Fruit fly (Drosophila melanogaster): ENCODE data around the gene Idgf2.

Idgf2 gene

DNA sequence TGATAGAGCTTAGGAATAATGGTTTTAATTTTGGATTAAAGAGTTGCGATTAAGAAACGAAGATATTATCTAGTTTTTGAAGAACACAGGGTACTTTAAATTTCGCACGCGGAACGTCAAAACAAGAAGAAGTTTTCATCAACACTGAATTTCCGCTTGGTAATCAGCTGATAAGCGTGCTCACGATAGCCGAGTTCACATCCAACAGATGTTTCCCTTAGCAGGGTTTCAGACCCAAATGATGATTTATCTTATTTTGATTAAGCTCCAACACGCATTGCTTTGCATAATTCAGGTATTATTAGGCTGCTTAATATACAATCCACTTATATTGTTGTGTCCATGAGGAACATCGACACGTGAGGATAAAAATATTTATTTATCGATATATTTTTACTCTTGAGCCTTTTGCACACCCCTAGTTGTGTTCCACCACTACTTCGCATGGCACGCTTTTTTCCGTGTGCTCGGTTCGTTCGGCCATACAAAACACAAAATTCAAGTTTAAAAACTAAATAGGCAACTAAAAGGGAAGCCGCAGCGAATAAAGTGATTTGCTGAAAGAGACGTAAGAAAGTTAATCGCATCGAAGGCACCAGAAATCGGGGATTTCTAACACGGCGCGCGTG is 44.1 kb downstream of the Idgf2 start, which contains the start of gene Tpr2 (continued):
- peak; percentile 54 for TF ChIP-seq HLH54F (GFP tag; optimal IDR thresholded peaks at IDR 0.05)
- TF ChIP-seq NC2α (GFP tag; optimal IDR thresholded peaks at IDR 0.05) = no peak
- TF ChIP-seq Gug (GFP tag; IDR thresholded peaks at IDR 0.05) = no peak
- TF ChIP-seq gcm (GFP tag; optimal IDR thresholded peaks at IDR 0.05) = peak; percentile 22
- peak; percentile 76 for TF ChIP-seq run (tag; optimal IDR thresholded peaks at IDR 0.05)
- 0 out of 3 replicates have a peak, but pooled peaks have one; percentile 32 for TF ChIP-seq ase (GFP tag; IDR thresholded peaks at IDR 0.05)
- TF ChIP-seq CG6254 (GFP tag; optimal IDR thresholded peaks at IDR 0.05) = peak; percentile 11
- peak; percentile 89 for TF ChIP-seq sens (GFP tag)
- 0 out of 4 replicates have a peak, but pooled peaks have one; percentile 52 for TF ChIP-seq chinmo (GFP tag; IDR thresholded peaks at IDR 0.05; ENCODE audit: partially characterized antibody)
- peak; percentile 60 for TF ChIP-seq CG10209 (GFP tag; optimal IDR thresholded peaks at IDR 0.05)
- TF ChIP-seq Rfx (GFP tag; IDR thresholded peaks at IDR 0.05) = peak; percentile 68
- TF ChIP-seq br (optimal IDR thresholded peaks at IDR 0.05) = no peak
- TF ChIP-seq bigmax (GFP tag; optimal IDR thresholded peaks at IDR 0.05) = no peak
- TF ChIP-seq ERR (GFP tag; optimal IDR thresholded peaks at IDR 0.05) = peak; percentile 33
- no peak for TF ChIP-seq ham (GFP tag; IDR thresholded peaks at IDR 0.05)
- no peak for TF ChIP-seq CG1832 (GFP tag; optimal IDR thresholded peaks at IDR 0.05)
- TF ChIP-seq Dp (GFP tag; optimal IDR thresholded peaks at IDR 0.05) = peak; percentile 73
- TF ChIP-seq CG7372 (GFP tag; IDR thresholded peaks at IDR 0.05) = no peak
- TF ChIP-seq gsb (GFP tag; IDR thresholded peaks at IDR 0.05) = no peak
- peak; percentile 40 for TF ChIP-seq D19A (tag; optimal IDR thresholded peaks at IDR 0.05)
- no peak for TF ChIP-seq Six4 (GFP tag; optimal IDR thresholded peaks at IDR 0.05)
- peak; percentile 87 for TF ChIP-seq CG6791 (GFP tag; IDR thresholded peaks at IDR 0.05; ENCODE audit: partially characterized antibody)
- TF ChIP-seq jumu (GFP tag; optimal IDR thresholded peaks at IDR 0.05) = peak; percentile 42
- peak; percentile 71 for TF ChIP-seq Camta (GFP tag; optimal IDR thresholded peaks at IDR 0.05)
- peak; percentile 72 for TF ChIP-seq Dbx (GFP tag; IDR thresholded peaks at IDR 0.05)
- TF ChIP-seq trh (GFP tag; optimal IDR thresholded peaks at IDR 0.05) = peak; percentile 20
- peak; percentile 36 for TF ChIP-seq Chrac-16 (GFP tag; optimal IDR thresholded peaks at IDR 0.05)
- TF ChIP-seq CrebB (tag; optimal IDR thresholded peaks at IDR 0.05) = peak; percentile 74
- TF ChIP-seq lilli (GFP tag; optimal IDR thresholded peaks at IDR 0.05) = peak; percentile 73
- TF ChIP-seq E2f1 (GFP tag; IDR thresholded peaks at IDR 0.05) = peak; percentile 22; the same call in 1 of the 2 replicates
- peak; percentile 65 for TF ChIP-seq Hey (tag; optimal IDR thresholded peaks at IDR 0.05)
- TF ChIP-seq CG18619 (GFP tag; optimal IDR thresholded peaks at IDR 0.05) = peak; percentile 59
- peak; percentile 50 for TF ChIP-seq CG9727 (GFP tag; optimal IDR thresholded peaks at IDR 0.05)
- no peak for TF ChIP-seq ftz-f1 (GFP tag; optimal IDR thresholded peaks at IDR 0.05)
- no peak for TF ChIP-seq Hr39 (optimal IDR thresholded peaks at IDR 0.05)
- no peak for TF ChIP-seq h (optimal IDR thresholded peaks at IDR 0.05)
- TF ChIP-seq CG7987 (GFP tag; optimal IDR thresholded peaks at IDR 0.05) = peak; percentile 24
- 0 out of 3 replicates have a peak, but pooled peaks have one; percentile 40 for TF ChIP-seq CG11456 (GFP tag; IDR thresholded peaks at IDR 0.05)
- TF ChIP-seq CG10267 (tag; optimal IDR thresholded peaks at IDR 0.05) = peak; percentile 91
- TF ChIP-seq ap (GFP tag; IDR thresholded peaks at IDR 0.05) = no peak
- no peak for TF ChIP-seq CG4404 (GFP tag; IDR thresholded peaks at IDR 0.05)
- TF ChIP-seq CG17829 (tag; optimal IDR thresholded peaks at IDR 0.05) = peak; percentile 72
- TF ChIP-seq nau (GFP tag; optimal IDR thresholded peaks at IDR 0.05) = no peak
- TF ChIP-seq vvl (GFP tag; IDR thresholded peaks at IDR 0.05) = peak; percentile 80
- TF ChIP-seq slou (GFP tag; optimal IDR thresholded peaks at IDR 0.05) = peak; percentile 59
- TF ChIP-seq Fer2 (tag; optimal IDR thresholded peaks at IDR 0.05) = no peak
- TF ChIP-seq jing (GFP tag; optimal IDR thresholded peaks at IDR 0.05) = no peak
- peak; percentile 89 for TF ChIP-seq HLH4C (GFP tag; IDR thresholded peaks at IDR 0.05; ENCODE audit: partially characterized antibody)
- TF ChIP-seq Abd-B (GFP tag; optimal IDR thresholded peaks at IDR 0.05) = no peak
- TF ChIP-seq Fer1 (GFP tag; optimal IDR thresholded peaks at IDR 0.05) = peak; percentile 31
- TF ChIP-seq Poxn (GFP tag; IDR thresholded peaks at IDR 0.05) = no peak
- no peak for TF ChIP-seq danr (GFP tag; IDR thresholded peaks at IDR 0.05)

Measured in whole organism, embryonic.